Fruit fly (Drosophila melanogaster) whole organism, embryonic: ENCODE measurements around the gene CG5381.

Experiments
- B-H1 ChIP-seq: fragments of 200-800 bp; sonication (Bioruptor generic); IDR thresholded peaks from 3 replicates; pipeline ENCODE4 v1.3.6; 2022; ENCODE audit warnings: missing biosample characterization, missing genetic modification characterization
- CG10209 ChIP-seq: fragments of 200-800 bp; sonication (Bioruptor generic); optimal IDR thresholded peaks from 3 replicates; lab custom pipeline; 2017; ENCODE audit warnings: missing biosample characterization, mild to moderate bottlenecking, missing genetic modification characterization, missing genetic modification reagents
- CG1024 ChIP-seq: fragments of 200-800 bp; sonication (Bioruptor generic); IDR thresholded peaks from 2 replicates; pipeline ENCODE4 v1.3.6; 2022; ENCODE audit warnings: missing biosample characterization, missing genetic modification characterization
- CG10462 ChIP-seq: fragments of 200-800 bp; sonication (Bioruptor generic); optimal IDR thresholded peaks from 2 replicates; lab custom pipeline; 2016; ENCODE audit warnings: missing biosample characterization, missing genetic modification characterization
- CG12942 ChIP-seq: fragments of 200-800 bp; sonication (Bioruptor generic); optimal IDR thresholded peaks from 3 replicates; lab custom pipeline; 2016; ENCODE audit warnings: missing biosample characterization, missing genetic modification characterization
- CG14710 ChIP-seq: fragments of 200-800 bp; sonication (Bioruptor generic); optimal IDR thresholded peaks from 3 replicates; lab custom pipeline; 2019; ENCODE audit warnings: missing biosample characterization, mild to moderate bottlenecking, missing genetic modification characterization, moderate library complexity
- CG15011 ChIP-seq: fragments of 200-800 bp; sonication (Bioruptor generic); optimal IDR thresholded peaks from 3 replicates; lab custom pipeline; 2018; ENCODE audit warnings: missing biosample characterization, mild to moderate bottlenecking, missing genetic modification characterization
- CG16863 ChIP-seq: fragments of 200-800 bp; sonication (Bioruptor generic); optimal IDR thresholded peaks from 3 replicates; lab custom pipeline; 2016; ENCODE audit warnings: missing biosample characterization, missing genetic modification characterization
- CG17361 ChIP-seq: fragments of 200-800 bp; sonication (Bioruptor generic); IDR thresholded peaks from 3 replicates; pipeline ENCODE4 v1.3.6; 2022; ENCODE audit warnings: missing biosample characterization, missing genetic modification characterization
- CG17912 ChIP-seq: fragments of 200-800 bp; sonication (Bioruptor generic); optimal IDR thresholded peaks from 2 replicates; lab custom pipeline; 2018; ENCODE audit warnings: missing biosample characterization, mild to moderate bottlenecking, missing genetic modification characterization
- CG18476 ChIP-seq: fragments of 200-800 bp; sonication (Bioruptor generic); optimal IDR thresholded peaks from 2 replicates; lab custom pipeline; 2016; ENCODE audit warnings: missing biosample characterization, mild to moderate bottlenecking, missing genetic modification characterization
- CG30020 ChIP-seq: fragments of 200-800 bp; optimal IDR thresholded peaks from 2 replicates; lab custom pipeline; 2019; ENCODE audit warnings: missing biosample characterization, mild to moderate bottlenecking, missing genetic modification characterization, moderate library complexity
- CG31441 ChIP-seq: fragments of 200-800 bp; sonication (Bioruptor generic); IDR thresholded peaks from 2 replicates; pipeline ENCODE4 v1.3.6; 2022; ENCODE audit warnings: missing biosample characterization, missing genetic modification characterization
- CG4424 ChIP-seq: fragments of 200-800 bp; sonication (Bioruptor generic); optimal IDR thresholded peaks from 3 replicates; lab custom pipeline; 2016; ENCODE audit warnings: missing biosample characterization, missing genetic modification characterization
- CG4730 ChIP-seq: fragments of 200-800 bp; sonication (Bioruptor generic); IDR thresholded peaks from 2 replicates; pipeline ENCODE4 v1.3.6; 2022; ENCODE audit warnings: missing biosample characterization, missing genetic modification characterization
- CG6254 ChIP-seq: fragments of 200-800 bp; sonication (Bioruptor generic); optimal IDR thresholded peaks from 3 replicates; lab custom pipeline; 2017; ENCODE audit warnings: mild to moderate bottlenecking, missing biosample characterization, missing genetic modification reagents, missing genetic modification characterization
- CG6765 ChIP-seq: fragments of 200-800 bp; sonication (Bioruptor generic); optimal IDR thresholded peaks from 3 replicates; lab custom pipeline; 2017; ENCODE audit warnings: missing biosample characterization, mild to moderate bottlenecking, missing genetic modification characterization
- CG7963 ChIP-seq: fragments of 200-800 bp; sonication (Bioruptor generic); IDR thresholded peaks from 3 replicates; pipeline ENCODE4 v1.3.6; 2022; ENCODE audit warnings: missing biosample characterization, missing genetic modification characterization; ENCODE audit not compliant: partially characterized antibody
- CG8765 ChIP-seq: fragments of 200-800 bp; sonication (Bioruptor generic); IDR thresholded peaks from 2 replicates; pipeline ENCODE4 v1.3.6; 2022; ENCODE audit warnings: missing biosample characterization, missing genetic modification characterization
- CG9797 ChIP-seq: fragments of 200-800 bp; sonication (Bioruptor generic); optimal IDR thresholded peaks from 3 replicates; lab custom pipeline; 2018; ENCODE audit warnings: missing biosample characterization, mild to moderate bottlenecking, missing genetic modification characterization
- CG9876 ChIP-seq: fragments of 200-800 bp; sonication (Bioruptor generic); optimal IDR thresholded peaks from 2 replicates; lab custom pipeline; 2016; ENCODE audit warnings: missing biosample characterization, missing genetic modification characterization
- CHES-1-like ChIP-seq: fragments of 200-800 bp; sonication (Bioruptor generic); optimal IDR thresholded peaks from 2 replicates; lab custom pipeline; 2016; ENCODE audit warnings: missing biosample characterization, missing genetic modification characterization
- E2f1 ChIP-seq: fragments of 200-800 bp; sonication (Bioruptor generic); IDR thresholded peaks from 2 replicates; pipeline ENCODE4 v1.3.6; 2022; ENCODE audit warnings: missing biosample characterization, missing genetic modification characterization
- E2f2 ChIP-seq: fragments of 200-800 bp; sonication (Bioruptor generic); IDR thresholded peaks from 2 replicates; pipeline ENCODE4 v1.3.6; 2022; ENCODE audit warnings: missing biosample characterization, missing genetic modification characterization
- H15 ChIP-seq: fragments of 200-800 bp; sonication (Bioruptor generic); IDR thresholded peaks from 3 replicates; pipeline ENCODE4 v1.3.6; 2022; ENCODE audit warnings: missing biosample characterization, missing genetic modification characterization
- H2.0 ChIP-seq: fragments of 200-800 bp; sonication (Bioruptor generic); IDR thresholded peaks from 2 replicates; pipeline ENCODE4 v1.3.6; 2022; ENCODE audit warnings: missing biosample characterization, missing genetic modification characterization
- HLH3B ChIP-seq: fragments of 200-800 bp; sonication (Bioruptor generic); IDR thresholded peaks from 2 replicates; pipeline ENCODE4 v1.3.6; 2022; ENCODE audit warnings: missing biosample characterization, missing genetic modification characterization
- Rx ChIP-seq: fragments of 200-800 bp; sonication (Bioruptor generic); IDR thresholded peaks from 2 replicates; pipeline ENCODE4 v1.3.6; 2022; ENCODE audit warnings: missing biosample characterization, missing genetic modification characterization
- Spps ChIP-seq: fragments of 200-800 bp; sonication (Bioruptor generic); optimal IDR thresholded peaks from 2 replicates; lab custom pipeline; 2018; ENCODE audit warnings: missing biosample characterization, mild to moderate bottlenecking, missing genetic modification characterization
- Usf ChIP-seq: fragments of 200-800 bp; sonication (Bioruptor generic); optimal IDR thresholded peaks from 2 replicates; lab custom pipeline; 2017; ENCODE audit warnings: missing genotype, missing biosample characterization, missing genetic modification characterization
- Xrp1 ChIP-seq: fragments of 200-800 bp; sonication (Bioruptor generic); IDR thresholded peaks from 2 replicates; pipeline ENCODE4 v1.3.6; 2022; ENCODE audit warnings: missing biosample characterization, missing genetic modification characterization
- YL-1 ChIP-seq: fragments of 200-800 bp; sonication (Bioruptor generic); optimal IDR thresholded peaks from 3 replicates; lab custom pipeline; 2017; ENCODE audit warnings: missing biosample characterization, mild to moderate bottlenecking, missing genetic modification characterization
- abd-A ChIP-seq: fragments of 200-800 bp; sonication (Bioruptor generic); optimal IDR thresholded peaks from 3 replicates; lab custom pipeline; 2019; ENCODE audit warnings: missing biosample characterization, mild to moderate bottlenecking, missing genetic modification characterization, moderate library complexity
- ato ChIP-seq: fragments of 200-800 bp; sonication (Bioruptor generic); IDR thresholded peaks from 2 replicates; pipeline ENCODE4 v1.3.6; 2022; ENCODE audit warnings: missing biosample characterization, missing genetic modification characterization; ENCODE audit not compliant: partially characterized antibody
- bowl ChIP-seq: fragments of 200-800 bp; sonication (Bioruptor generic); IDR thresholded peaks from 2 replicates; pipeline ENCODE4 v1.3.6; 2022; ENCODE audit warnings: missing biosample characterization, missing genetic modification characterization
- cg ChIP-seq: fragments of 200-800 bp; sonication (Bioruptor generic); optimal IDR thresholded peaks from 3 replicates; lab custom pipeline; 2019; ENCODE audit warnings: missing biosample characterization, mild to moderate bottlenecking, missing genetic modification characterization, moderate library complexity
- crol ChIP-seq: fragments of 200-800 bp; sonication (Bioruptor generic); IDR thresholded peaks from 2 replicates; pipeline ENCODE4 v1.3.6; 2022; ENCODE audit warnings: missing biosample characterization, missing genetic modification characterization
- da ChIP-seq: fragments of 200-800 bp; sonication (Bioruptor generic); optimal IDR thresholded peaks from 2 replicates; lab custom pipeline; 2016; ENCODE audit warnings: missing biosample characterization, missing genetic modification characterization
- dan ChIP-seq: fragments of 200-800 bp; sonication (Bioruptor generic); IDR thresholded peaks from 2 replicates; pipeline ENCODE4 v1.3.6; 2022; ENCODE audit warnings: missing biosample characterization, missing genetic modification characterization
- dati ChIP-seq: fragments of 200-800 bp; sonication (Bioruptor generic); IDR thresholded peaks from 2 replicates; pipeline ENCODE4 v1.3.6; 2022; ENCODE audit warnings: missing biosample characterization, missing genetic modification characterization
- eve ChIP-seq, 2 experiments: fragments of >200 bp; optimal IDR thresholded peaks; 2 replicates each; lab custom pipeline; 2017; ENCODE audit warnings: missing biosample characterization in 2 of 2, missing genetic modification characterization in 2 of 2
- fd102C ChIP-seq: fragments of 200-800 bp; sonication (Bioruptor generic); optimal IDR thresholded peaks from 2 replicates; lab custom pipeline; 2018; ENCODE audit warnings: missing biosample characterization, mild to moderate bottlenecking, missing genetic modification characterization, moderate library complexity
- her ChIP-seq: fragments of 200-800 bp; sonication (Bioruptor generic); optimal IDR thresholded peaks from 2 replicates; lab custom pipeline; 2016; ENCODE audit warnings: missing biosample characterization, missing genetic modification characterization
- kah ChIP-seq: fragments of 200-800 bp; sonication (Bioruptor generic); optimal IDR thresholded peaks from 2 replicates; lab custom pipeline; 2018; ENCODE audit warnings: missing biosample characterization, mild to moderate bottlenecking, missing genetic modification characterization
- maf-S ChIP-seq: fragments of 200-800 bp; sonication (Bioruptor generic); optimal IDR thresholded peaks from 2 replicates; lab custom pipeline; 2016; ENCODE audit warnings: missing biosample characterization, missing genetic modification characterization
- mirr ChIP-seq: fragments of 200-800 bp; sonication (Bioruptor generic); optimal IDR thresholded peaks from 3 replicates; lab custom pipeline; 2018; ENCODE audit warnings: missing biosample characterization, mild to moderate bottlenecking, missing genetic modification characterization
- pan ChIP-seq, 4 experiments: fragments of >200 bp in 3 of 4; fragments of 200-800 bp in 1 of 4; sonication (Bioruptor generic) in 1 of 4; optimal IDR thresholded peaks in 3 of 4; IDR thresholded peaks in 1 of 4; 2 replicates each; pipeline versions ENCODE4 v1.3.6 to Lab custom; 2017 to 2022; ENCODE audit warnings: missing biosample characterization in 2 of 4, missing genetic modification characterization in 2 of 4, mixed read lengths in 1 of 4
- run ChIP-seq: fragments of 200-800 bp; sonication (Bioruptor generic); optimal IDR thresholded peaks from 3 replicates; lab custom pipeline; 2018; ENCODE audit warnings: missing biosample characterization, mild to moderate bottlenecking, missing genetic modification characterization
- sd ChIP-seq: fragments of 200-800 bp; sonication (Bioruptor generic); optimal IDR thresholded peaks from 3 replicates; lab custom pipeline; 2018; ENCODE audit warnings: missing biosample characterization, mild to moderate bottlenecking, missing genetic modification characterization, moderate library complexity
- sens ChIP-seq: fragments of 200-800 bp; sonication (Bioruptor generic); peaks from one replicate; lab custom pipeline; 2016; ENCODE audit warnings: missing biosample characterization, missing genetic modification characterization
- ttk ChIP-seq: fragments of 200-800 bp; sonication (Bioruptor generic); IDR thresholded peaks from 2 replicates; pipeline ENCODE4 v2.1.2; 2022; ENCODE audit warnings: missing biosample characterization, missing genetic modification characterization

The CG5381 gene

dm6 chr2L:10334854-10335277, 12.0 kb upstream of the CG5381 start (continued):
- TF ChIP-seq CG9876 (no peak), B-H1 (GFP tag; lab: Robert Waterston, UW) (no peak), CG15011 (peak; percentile 45), E2f1 (GFP tag; lab: Robert Waterston, UW) (no peak), CG31441 (GFP tag; lab: Robert Waterston, UW) (peak; percentile 49), maf-S (GFP tag; lab: Kevin White, UChicago) (peak; percentile 41), Rx (GFP tag; lab: Robert Waterston, UW) (no peak), da (GFP tag; lab: Kevin White, UChicago) (no peak), E2f2 (GFP tag; lab: Robert Waterston, UW) (peak; percentile 30; the same call in 1 of the 2 replicates), CHES-1-like (GFP tag; lab: Kevin White, UChicago) (peak; percentile 73), H15 (GFP tag; lab: Robert Waterston, UW) (no peak), HLH3B (GFP tag; lab: Robert Waterston, UW) (peak; percentile 32; the same call in 1 of the 2 replicates), sens (GFP tag; lab: Kevin White, UChicago) (peak; percentile 91), sd (tag; lab: Kevin White, UChicago) (peak; percentile 93), CG7963 (GFP tag; lab: Robert Waterston, UW) (no peak), CG17361 (GFP tag; lab: Robert Waterston, UW) (peak; percentile 50; the same call in 2 of the 3 replicates), ato (GFP tag; lab: Robert Waterston, UW) (peak; percentile 13; the same call in 1 of the 2 replicates), Spps (tag; lab: Kevin White, UChicago) (peak; percentile 43), abd-A (tag; lab: Kevin White, UChicago) (peak; percentile 99), cg (peak; percentile 100), CG17912 (GFP tag; lab: Kevin White, UChicago) (peak; percentile 85), bowl (GFP tag; lab: Robert Waterston, UW) (no peak; the same call in 1 of the 2 replicates), CG14710 (peak; percentile 56), CG1024 (GFP tag; lab: Robert Waterston, UW) (peak; percentile 75; the same call in 1 of the 2 replicates), CG30020 (tag; lab: Kevin White, UChicago) (peak; percentile 96), CG6254 (GFP tag; lab: Kevin White, UChicago) (peak; percentile 75), CG6765 (GFP tag; lab: Kevin White, UChicago) (peak; percentile 77), crol (GFP tag; lab: Robert Waterston, UW) (no peak), H2.0 (GFP tag; lab: Robert Waterston, UW) (no peak), CG8765 (no peak), CG4424 (GFP tag; lab: Kevin White, UChicago) (peak; percentile 36), YL-1 (GFP tag; lab: Kevin White, UChicago) (peak; percentile 88), Xrp1 (peak; percentile 67), kah (GFP tag; lab: Kevin White, UChicago) (peak; percentile 76), ttk (no peak), CG10462 (no peak), mirr (GFP tag; lab: Kevin White, UChicago) (peak; percentile 99), eve (GFP tag; optimal IDR thresholded peaks at IDR 0.05; lab: Kevin White, UChicago) (peak in 1 of 2 experiments; percentile 95), CG10209 (peak; percentile 63), fd102C (peak; percentile 17), her (GFP tag; lab: Kevin White, UChicago) (peak; percentile 75), dati (GFP tag; lab: Robert Waterston, UW) (no peak), run (no peak), pan (optimal IDR thresholded peaks at IDR 0.05; lab: Kevin White, UChicago) (no peak), pan (GFP tag; optimal IDR thresholded peaks at IDR 0.05 in 1 of 2, IDR thresholded peaks at IDR 0.05 in 1 of 2) (no peak), CG12942 (peak; percentile 6), CG4730 (GFP tag; lab: Robert Waterston, UW) (no peak), dan (GFP tag; lab: Robert Waterston, UW) (no peak), CG16863 (GFP tag; lab: Kevin White, UChicago) (peak; percentile 15), Usf (GFP tag; lab: Kevin White, UChicago) (no peak), CG9797 (peak; percentile 35), CG18476 (no peak)
